Fruit fly (Drosophila melanogaster) whole organism, embryonic: ENCODE data around the gene CG34354.

Source experiments
- CG10321 ChIP-seq: fragments of 200-800 bp; sonication (Bioruptor generic); IDR thresholded peaks from 2 replicates; pipeline ENCODE4 v1.3.6; 2022; ENCODE audit warnings: missing biosample characterization, missing genetic modification characterization
- CG34376 ChIP-seq: fragments of 200-800 bp; sonication (Bioruptor generic); optimal IDR thresholded peaks from 2 replicates; lab custom pipeline; 2018; ENCODE audit warnings: missing biosample characterization, mild to moderate bottlenecking, missing genetic modification characterization
- Elba2 ChIP-seq: fragments of 200-800 bp; sonication (Bioruptor generic); optimal IDR thresholded peaks from 3 replicates; lab custom pipeline; 2016; ENCODE audit warnings: missing biosample characterization, missing genetic modification characterization
- NC2β ChIP-seq: fragments of 200-800 bp; sonication (Bioruptor generic); optimal IDR thresholded peaks from 2 replicates; lab custom pipeline; 2016; ENCODE audit warnings: missing biosample characterization, missing genetic modification characterization
- ftz-f1 ChIP-seq: fragments of 200-800 bp; sonication (Bioruptor generic); optimal IDR thresholded peaks from 2 replicates; lab custom pipeline; 2016; ENCODE audit warnings: missing biosample characterization, missing genetic modification characterization
- kah ChIP-seq: fragments of 200-800 bp; sonication (Bioruptor generic); optimal IDR thresholded peaks from 2 replicates; lab custom pipeline; 2018; ENCODE audit warnings: missing biosample characterization, mild to moderate bottlenecking, missing genetic modification characterization

DNA sequence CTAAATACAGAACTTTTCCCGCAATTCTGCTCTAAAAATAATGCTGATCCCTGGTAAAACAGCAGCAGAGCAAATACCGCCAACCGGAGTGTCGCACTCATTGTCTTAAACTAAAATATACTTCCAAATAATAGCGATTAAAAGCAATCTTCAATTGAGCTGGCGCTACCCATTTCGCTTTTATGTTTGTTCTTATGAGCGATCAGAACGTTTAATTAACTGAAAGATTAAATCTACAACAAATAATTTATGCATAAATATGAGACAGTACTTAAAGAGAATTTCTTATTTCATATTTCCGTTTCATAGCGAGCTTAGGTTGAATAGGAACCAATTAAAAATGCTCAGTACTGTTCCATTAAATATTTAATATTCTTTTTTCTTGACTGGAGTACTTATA lies 116.8 kb downstream of the CG34354 start, which contains the start of gene CG43125:
- TF ChIP-seq CG10321 (GFP tag; lab: Robert Waterston, UW) (no peak), kah (no peak), Elba2 (GFP tag; lab: Kevin White, UChicago) (no peak), NC2β (GFP tag; lab: Kevin White, UChicago) (no peak), ftz-f1 (GFP tag; lab: Kevin White, UChicago) (no peak), CG34376 (no peak)
